Worm (Caenorhabditis elegans): ENCODE data around the gene dyf-19.

DNA sequence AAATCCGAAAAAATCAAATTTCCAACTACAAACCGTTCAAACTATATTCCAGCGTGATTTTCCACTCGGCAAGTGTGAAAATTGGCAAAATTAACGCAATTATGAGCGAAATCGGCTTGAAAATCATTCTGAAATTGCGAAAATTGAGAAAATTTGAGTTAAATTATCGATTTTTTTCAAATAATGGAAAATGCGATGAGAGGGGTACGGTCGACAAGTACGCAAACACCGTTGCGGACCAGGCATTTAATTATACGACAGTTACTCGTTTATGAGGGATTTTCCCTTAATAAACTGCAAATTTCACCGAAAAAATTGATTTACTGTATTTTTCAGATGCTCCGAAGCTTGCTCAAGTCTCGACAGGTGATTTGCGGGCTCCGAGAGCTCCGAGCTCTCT is 19.1 kb downstream of the dyf-19 start, which contains the start of the genes Y43F8C.7 and mrps-28:
- TF ChIP-seq him-1 (tag; optimal IDR thresholded peaks at IDR 0.05) (no peak), dao-5 (tag; optimal IDR thresholded peaks at IDR 0.05) (no peak), W03F9.2 (tag; optimal IDR thresholded peaks at IDR 0.05) (peak; percentile 26)
